Fruit fly (Drosophila melanogaster) whole organism, adult: ENCODE measurements around the gene CG31248.

Source experiments
- CG11617 ChIP-seq: fragments of 200-800 bp; sonication (Bioruptor generic); optimal IDR thresholded peaks from 2 replicates; lab custom pipeline; 2017; ENCODE audit warnings: mild to moderate bottlenecking, missing biosample characterization, missing genetic modification reagents, missing genetic modification characterization
- CG14711 ChIP-seq: fragments of 200-800 bp; sonication (Bioruptor generic); optimal IDR thresholded peaks from 2 replicates; lab custom pipeline; 2018; ENCODE audit warnings: missing biosample characterization, mild to moderate bottlenecking, missing genetic modification characterization, moderate library complexity
- CG1620 ChIP-seq: fragments of 200-800 bp; sonication (Bioruptor generic); optimal IDR thresholded peaks from 2 replicates; lab custom pipeline; 2016; ENCODE audit warnings: missing biosample characterization, missing genetic modification characterization
- CG7045 ChIP-seq: fragments of 200-800 bp; sonication (Bioruptor generic); optimal IDR thresholded peaks from 2 replicates; lab custom pipeline; 2017; ENCODE audit warnings: missing biosample characterization, mild to moderate bottlenecking, missing genetic modification characterization
- CG7101 ChIP-seq: fragments of 200-800 bp; sonication (Bioruptor generic); optimal IDR thresholded peaks from 2 replicates; lab custom pipeline; 2018; ENCODE audit warnings: missing biosample characterization, mild to moderate bottlenecking, missing genetic modification characterization, moderate library complexity
- Mnt ChIP-seq: fragments of 200-800 bp; sonication (Bioruptor generic); optimal IDR thresholded peaks from 2 replicates; lab custom pipeline; 2016; ENCODE audit warnings: missing biosample characterization, mild to moderate bottlenecking, missing genetic modification characterization
- cic ChIP-seq: fragments of 200-800 bp; sonication (Bioruptor generic); optimal IDR thresholded peaks from 2 replicates; lab custom pipeline; 2017; ENCODE audit warnings: missing biosample characterization, mild to moderate bottlenecking, missing genetic modification characterization, moderate library complexity
- kay ChIP-seq: fragments of 200-800 bp; sonication (Bioruptor generic); peaks from one replicate; lab custom pipeline; 2016; ENCODE audit warnings: missing biosample characterization, missing genetic modification characterization, borderline replicate concordance
- pad ChIP-seq: fragments of 200-800 bp; sonication (Bioruptor generic); optimal IDR thresholded peaks from 3 replicates; lab custom pipeline; 2017; ENCODE audit warnings: missing biosample characterization, missing genetic modification characterization, mild to moderate bottlenecking, moderate library complexity, missing genetic modification reagents
- toe ChIP-seq: fragments of 200-800 bp; sonication (Bioruptor generic); optimal IDR thresholded peaks from 2 replicates; lab custom pipeline; 2016; ENCODE audit warnings: missing biosample characterization, missing genetic modification characterization

dm6 chr3R:7169927-7170326, 40.8 kb downstream of the CG31248 start:
- TF ChIP-seq cic (GFP tag; lab: Kevin White, UChicago) (no peak), kay (GFP tag; lab: Kevin White, UChicago) (no peak), toe (no peak), Mnt (GFP tag; lab: Kevin White, UChicago) (no peak), CG7101 (tag; lab: Kevin White, UChicago) (no peak), CG11617 (no peak), CG1620 (GFP tag; lab: Kevin White, UChicago) (no peak), pad (GFP tag; lab: Kevin White, UChicago) (no peak), CG14711 (tag; lab: Kevin White, UChicago) (no peak), CG7045 (no peak)
